Worm (Caenorhabditis elegans) whole organism, midembryonic: ENCODE data around the gene W01D2.3.

Experiments used
- T22C8.4 ChIP-seq: fragments of 200-800 bp; sonication (Bioruptor generic); IDR thresholded peaks from 2 replicates; pipeline ENCODE4 v1.3.6; 2022; ENCODE audit warnings: missing genetic modification characterization, missing compliant biosample characterization
- cog-1 ChIP-seq: sonication (generic microtip); optimal IDR thresholded peaks from 2 replicates; lab custom pipeline; 2016; ENCODE audit warnings: missing genetic modification characterization, missing compliant biosample characterization
- flt-1 ChIP-seq: fragments of 200-800 bp; sonication (Bioruptor generic); IDR thresholded peaks from 2 replicates; pipeline ENCODE4 v1.3.6; 2022; ENCODE audit warnings: missing genetic modification characterization, missing compliant biosample characterization
- klf-2 ChIP-seq: fragments of 200-800 bp; sonication (Bioruptor generic); conservative IDR thresholded peaks from 2 replicates; pipeline ENCODE4 v1.3.6; 2022; ENCODE audit warnings: missing genetic modification reagents, missing genetic modification characterization, missing compliant biosample characterization
- med-1 ChIP-seq: sonication (generic microtip); optimal IDR thresholded peaks from 2 replicates; lab custom pipeline; 2017; ENCODE audit warnings: missing genetic modification characterization, mild to moderate bottlenecking, missing compliant biosample characterization, antibody characterized with exemption, missing genetic modification reagents; ENCODE audit not compliant: insufficient read depth
- ref-1 ChIP-seq: fragments of 200-800 bp; sonication (Bioruptor generic); conservative IDR thresholded peaks from 2 replicates; pipeline ENCODE4 v1.3.6; 2022; ENCODE audit warnings: missing genetic modification reagents, missing genetic modification characterization, missing compliant biosample characterization
- tab-1 ChIP-seq: fragments of 200-800 bp; sonication (Bioruptor generic); IDR thresholded peaks from 2 replicates; pipeline ENCODE4 v1.3.6; 2022; ENCODE audit warnings: missing genetic modification characterization, missing compliant biosample characterization
- ztf-23 ChIP-seq: fragments of 200-800 bp; sonication (Bioruptor generic); IDR thresholded peaks from 2 replicates; pipeline ENCODE4 v1.3.6; 2022; ENCODE audit warnings: missing genetic modification reagents, missing genetic modification characterization, missing compliant biosample characterization
- ztf-29 ChIP-seq: fragments of 200-800 bp; sonication (Bioruptor generic); IDR thresholded peaks from 2 replicates; pipeline ENCODE4 v1.3.6; 2022; ENCODE audit warnings: missing genetic modification reagents, missing genetic modification characterization, missing compliant biosample characterization

The W01D2.3 gene

ce11 chrII:14790751-14791150, 13.4 kb downstream of the W01D2.3 start, which contains the start of gene Y54E2A.10:
Y54E2A.10 (plus strand) TSS chrII:14791051.
- no peak for TF ChIP-seq cog-1 (tag; lab: Kevin White, UChicago)

- no peak for TF ChIP-seq tab-1 (GFP tag; lab: Robert Waterston, UW)
- TF ChIP-seq klf-2 = no peak
- no peak for TF ChIP-seq cog-1 (tag; lab: Kevin White, UChicago)
- no peak for TF ChIP-seq ztf-23 (GFP tag; lab: Robert Waterston, UW)
- TF ChIP-seq T22C8.4 (GFP tag; lab: Robert Waterston, UW) = no peak
- TF ChIP-seq ztf-29 (GFP tag; lab: Robert Waterston, UW) = no peak
- TF ChIP-seq med-1 (GFP tag; lab: Kevin White, UChicago) = no peak
- no peak for TF ChIP-seq ref-1 (GFP tag; lab: Robert Waterston, UW)
- TF ChIP-seq flt-1 (GFP tag; lab: Robert Waterston, UW) = no peak
These were observed 18.2 kb downstream of the W01D2.3 start, which contains the start of gene Y54E2A.9 for ce11 chrII:14785906-14786305. Y54E2A.9 (minus strand) TSS chrII:14786006.

- TF ChIP-seq cog-1 (tag; lab: Kevin White, UChicago) (no peak), ref-1 (GFP tag; lab: Robert Waterston, UW) (no peak), flt-1 (GFP tag; lab: Robert Waterston, UW) (no peak), tab-1 (GFP tag; lab: Robert Waterston, UW) (no peak), med-1 (GFP tag; lab: Kevin White, UChicago) (no peak), ztf-29 (GFP tag; lab: Robert Waterston, UW) (no peak), ztf-23 (GFP tag; lab: Robert Waterston, UW) (no peak), klf-2 (no peak), T22C8.4 (GFP tag; lab: Robert Waterston, UW) (no peak)
These were observed 24.3 kb downstream of the W01D2.3 start for ce11 chrII:14779851-14780250.

- TF ChIP-seq flt-1 (GFP tag; lab: Robert Waterston, UW) = no peak
- TF ChIP-seq ztf-29 (GFP tag; lab: Robert Waterston, UW) = no peak
- no peak for TF ChIP-seq cog-1 (tag; lab: Kevin White, UChicago)
- no peak for TF ChIP-seq tab-1 (GFP tag; lab: Robert Waterston, UW)
- TF ChIP-seq klf-2 = no peak
- no peak for TF ChIP-seq ztf-23 (GFP tag; lab: Robert Waterston, UW)
- no peak for TF ChIP-seq ref-1 (GFP tag; lab: Robert Waterston, UW)
- TF ChIP-seq med-1 (GFP tag; lab: Kevin White, UChicago) = no peak
- no peak for TF ChIP-seq T22C8.4 (GFP tag; lab: Robert Waterston, UW)
These were observed 26.0 kb downstream of the W01D2.3 start, which contains the start of gene Y54E2A.8 for ce11 chrII:14778092-14778491. Y54E2A.8 (plus strand) TSS chrII:14778345.

ce11 chrII:14772956-14773788, 30.9 kb downstream of the W01D2.3 start, which contains the start of gene Y54E2A.7:
Y54E2A.7 (minus strand) TSS chrII:14773006.
- TF ChIP-seq ztf-23 (GFP tag; lab: Robert Waterston, UW) (no peak), tab-1 (GFP tag; lab: Robert Waterston, UW) (no peak), ref-1 (GFP tag; lab: Robert Waterston, UW) (no peak), med-1 (GFP tag; lab: Kevin White, UChicago) (no peak), klf-2 (no peak), flt-1 (GFP tag; lab: Robert Waterston, UW) (no peak), ztf-29 (GFP tag; lab: Robert Waterston, UW) (no peak), cog-1 (tag; lab: Kevin White, UChicago) (no peak), T22C8.4 (GFP tag; lab: Robert Waterston, UW) (no peak)

- TF ChIP-seq cog-1 (tag; lab: Kevin White, UChicago) = no peak
- TF ChIP-seq ztf-23 (GFP tag; lab: Robert Waterston, UW) = no peak
- no peak for TF ChIP-seq med-1 (GFP tag; lab: Kevin White, UChicago)
These were observed 32.0 kb downstream of the W01D2.3 start for ce11 chrII:14772113-14772512.

- TF ChIP-seq ztf-29 (GFP tag; lab: Robert Waterston, UW) (no peak), med-1 (GFP tag; lab: Kevin White, UChicago) (no peak), ref-1 (GFP tag; lab: Robert Waterston, UW) (no peak), cog-1 (tag; lab: Kevin White, UChicago) (no peak), klf-2 (no peak), flt-1 (GFP tag; lab: Robert Waterston, UW) (no peak), T22C8.4 (GFP tag; lab: Robert Waterston, UW) (no peak), tab-1 (GFP tag; lab: Robert Waterston, UW) (no peak), ztf-23 (GFP tag; lab: Robert Waterston, UW) (no peak)
These were observed 33.0 kb downstream of the W01D2.3 start for ce11 chrII:14771096-14771495.

ce11 chrII:14768804-14769203, 35.3 kb downstream of the W01D2.3 start:
- no peak for TF ChIP-seq med-1 (GFP tag; lab: Kevin White, UChicago)
- TF ChIP-seq cog-1 (tag; lab: Kevin White, UChicago) = no peak
- TF ChIP-seq ztf-29 (GFP tag; lab: Robert Waterston, UW) = no peak
- no peak for TF ChIP-seq klf-2
- no peak for TF ChIP-seq ref-1 (GFP tag; lab: Robert Waterston, UW)
- TF ChIP-seq tab-1 (GFP tag; lab: Robert Waterston, UW) = no peak
- TF ChIP-seq T22C8.4 (GFP tag; lab: Robert Waterston, UW) = no peak
- TF ChIP-seq ztf-23 (GFP tag; lab: Robert Waterston, UW) = no peak
- no peak for TF ChIP-seq flt-1 (GFP tag; lab: Robert Waterston, UW)

- TF ChIP-seq tab-1 (GFP tag; lab: Robert Waterston, UW) (no peak), T22C8.4 (GFP tag; lab: Robert Waterston, UW) (no peak)
These were observed 46.4 kb downstream of the W01D2.3 start, which contains the start of gene Y54E2A.5 for ce11 chrII:14757711-14758110. Y54E2A.5 (minus strand) TSS chrII:14757811.
